Worm (Caenorhabditis elegans): ENCODE results near the gene sft-4.
A peak's percentile ranks its signal among the peaks of the same experiment; 100 is the strongest.

sft-4 gene

ce11 chrX:5782153-5782552 is 1.6 kb upstream of the sft-4 start, which contains the start of gene gakh-1:
Gene gakh-1, plus strand, starts transcription at chrX:5782499.
- TF ChIP-seq nhr-19 (GFP tag; conservative IDR thresholded peaks at IDR 0.05) (peak; percentile 63), ets-5 (GFP tag; IDR thresholded peaks at IDR 0.05) (no peak), lsy-2 (tag; optimal IDR thresholded peaks at IDR 0.05) (peak; percentile 61 to 65), nhr-20 (tag; optimal IDR thresholded peaks at IDR 0.05) (peak; percentile 79), C34B4.2 (tag; optimal IDR thresholded peaks at IDR 0.05) (no peak), elt-2 (tag; optimal IDR thresholded peaks at IDR 0.05) (peak; percentile 42), sptf-1 (tag; optimal IDR thresholded peaks at IDR 0.05) (no peak), nhr-11 (tag; optimal IDR thresholded peaks at IDR 0.05) (no peak), ztf-4 (tag; optimal IDR thresholded peaks at IDR 0.05) (no peak), nhr-47 (tag; optimal IDR thresholded peaks at IDR 0.05) (peak; percentile 83), tbx-2 (tag; optimal IDR thresholded peaks at IDR 0.05) (peak; percentile 70), nhr-28 (tag; optimal IDR thresholded peaks at IDR 0.05) (no peak), irx-1 (tag; optimal IDR thresholded peaks at IDR 0.05) (peak; percentile 80), nhr-71 (tag; optimal IDR thresholded peaks at IDR 0.05) (peak; percentile 85), fkh-4 (tag; optimal IDR thresholded peaks at IDR 0.05; ENCODE audit: borderline replicate concordance) (no peak), ceh-63 (GFP tag; optimal IDR thresholded peaks at IDR 0.05) (no peak), lin-14 (GFP tag; optimal IDR thresholded peaks at IDR 0.05) (peak; percentile 86), ceh-88 (GFP tag; IDR thresholded peaks at IDR 0.05) (peak; percentile 46; the same call in 1 of the 2 replicates), nhr-237 (tag; optimal IDR thresholded peaks at IDR 0.05) (no peak), lin-35 (GFP tag; optimal IDR thresholded peaks at IDR 0.05) (peak; percentile 45 to 76), skn-1 (tag; optimal IDR thresholded peaks at IDR 0.05) (peak; percentile 28), lin-39 (tag; optimal IDR thresholded peaks at IDR 0.05) (peak; percentile 51), jun-1 (tag; optimal IDR thresholded peaks at IDR 0.05) (peak; percentile 63), mep-1 (tag; optimal IDR thresholded peaks at IDR 0.05) (peak; percentile 60), mab-9 (GFP tag; IDR thresholded peaks at IDR 0.05) (0 out of 2 replicates have a peak, but pooled peaks have one; percentile 10), vab-15 (tag; optimal IDR thresholded peaks at IDR 0.05) (no peak), snu-23 (GFP tag; optimal IDR thresholded peaks at IDR 0.05) (peak; percentile 72), snpc-4 (tag; optimal IDR thresholded peaks at IDR 0.05) (peak; percentile 39), aly-2 (tag; optimal IDR thresholded peaks at IDR 0.05) (no peak), pqm-1 (tag; optimal IDR thresholded peaks at IDR 0.05) (no peak), sup-37 (GFP tag; optimal IDR thresholded peaks at IDR 0.05) (peak; percentile 29), nhr-76 (tag; optimal IDR thresholded peaks at IDR 0.05) (no peak), lin-15B (tag; optimal IDR thresholded peaks at IDR 0.05) (no peak), Y116A8C.19 (tag; optimal IDR thresholded peaks at IDR 0.05; ENCODE audit: borderline replicate concordance) (no peak), fos-1 (tag; optimal IDR thresholded peaks at IDR 0.05) (peak; percentile 1), F16B12.6 (tag; optimal IDR thresholded peaks at IDR 0.05) (peak; percentile 28), zip-4 (GFP tag; optimal IDR thresholded peaks at IDR 0.05) (peak; percentile 41), grh-1 (GFP tag; IDR thresholded peaks at IDR 0.05) (peak; percentile 85), efl-1 (optimal IDR thresholded peaks at IDR 0.05) (peak; percentile 35 to 52), efl-1 (GFP tag; optimal IDR thresholded peaks at IDR 0.05 in 1 of 2) (peak; percentile 50 to 97), elt-3 (tag; optimal IDR thresholded peaks at IDR 0.05) (peak in 2 of 6 experiments; percentile 2 to 18), blmp-1 (tag; optimal IDR thresholded peaks at IDR 0.05) (no peak), unc-30 (tag; optimal IDR thresholded peaks at IDR 0.05) (no peak), isw-1 (GFP tag; IDR thresholded peaks at IDR 0.05) (peak; percentile 34), mef-2 (tag; optimal IDR thresholded peaks at IDR 0.05) (no peak), fkh-10 (GFP tag; optimal IDR thresholded peaks at IDR 0.05) (peak; percentile 25), ceh-82 (tag; optimal IDR thresholded peaks at IDR 0.05) (peak; percentile 5 to 39 (median 32)), lir-3 (tag; optimal IDR thresholded peaks at IDR 0.05; ENCODE audit: poor library complexity) (no peak), egl-13 (tag; optimal IDR thresholded peaks at IDR 0.05) (peak; percentile 28), xbp-1 (tag; optimal IDR thresholded peaks at IDR 0.05) (peak; percentile 80), egl-27 (tag; optimal IDR thresholded peaks at IDR 0.05) (no peak), fkh-8 (tag; optimal IDR thresholded peaks at IDR 0.05) (peak; percentile 50), nhr-84 (tag; optimal IDR thresholded peaks at IDR 0.05) (no peak), dpl-1 (GFP tag; optimal IDR thresholded peaks at IDR 0.05) (peak; percentile 17 to 65 (median 56))
